Fruit fly (Drosophila melanogaster) whole organism, embryonic: ENCODE measurements around the gene CG8159.
A peak's percentile ranks its signal among the peaks of the same experiment; 100 is the strongest.

ENCODE experiments used
- ATbp ChIP-seq: fragments of 200-800 bp; sonication (Bioruptor generic); optimal IDR thresholded peaks from 2 replicates; lab custom pipeline; 2017; ENCODE audit warnings: missing biosample characterization, mild to moderate bottlenecking, missing genetic modification characterization, missing genetic modification reagents
- Awh ChIP-seq: fragments of 200-800 bp; sonication (Bioruptor generic); IDR thresholded peaks from 2 replicates; pipeline ENCODE4, ENCODE4 v1.3.6; 2022; ENCODE audit warnings: missing biosample characterization, missing genetic modification characterization
- Bteb2 ChIP-seq: fragments of 200-800 bp; sonication (Bioruptor generic); optimal IDR thresholded peaks from 2 replicates; lab custom pipeline; 2016; ENCODE audit warnings: missing biosample characterization, missing genetic modification characterization
- CG10147 ChIP-seq: fragments of 200-800 bp; sonication (Bioruptor generic); optimal IDR thresholded peaks from 2 replicates; lab custom pipeline; 2019; ENCODE audit warnings: missing biosample characterization, mild to moderate bottlenecking, missing genetic modification characterization, moderate library complexity
- CG12219 ChIP-seq: fragments of 200-800 bp; sonication (Bioruptor generic); optimal IDR thresholded peaks from 3 replicates; lab custom pipeline; 2018; ENCODE audit warnings: missing biosample characterization, mild to moderate bottlenecking, missing genetic modification characterization
- CG13123 ChIP-seq: fragments of 200-800 bp; sonication (Bioruptor generic); optimal IDR thresholded peaks from 2 replicates; lab custom pipeline; 2016; ENCODE audit warnings: missing biosample characterization, missing genetic modification characterization
- CG13624 ChIP-seq: fragments of 200-800 bp; sonication (Bioruptor generic); optimal IDR thresholded peaks from 2 replicates; lab custom pipeline; 2016; ENCODE audit warnings: missing biosample characterization, missing genetic modification characterization
- CG18764 ChIP-seq: fragments of 200-800 bp; sonication (Bioruptor generic); optimal IDR thresholded peaks from 3 replicates; lab custom pipeline; 2016; ENCODE audit warnings: missing biosample characterization, missing genetic modification characterization
- CG2199 ChIP-seq: fragments of 200-800 bp; sonication (Bioruptor generic); IDR thresholded peaks from 3 replicates; pipeline ENCODE4 v1.3.6; 2022; ENCODE audit warnings: missing biosample characterization, missing genetic modification characterization
- CG32772 ChIP-seq: fragments of 200-800 bp; sonication (Bioruptor generic); IDR thresholded peaks from 2 replicates; pipeline ENCODE4 v1.3.6; 2022; ENCODE audit warnings: missing biosample characterization, missing genetic modification characterization
- CG33557 ChIP-seq: fragments of 200-800 bp; sonication (Bioruptor generic); optimal IDR thresholded peaks from 2 replicates; lab custom pipeline; 2019; ENCODE audit warnings: missing biosample characterization, mild to moderate bottlenecking, missing genetic modification characterization, moderate library complexity
- CG3995 ChIP-seq: fragments of 200-800 bp; sonication (Bioruptor generic); optimal IDR thresholded peaks from 3 replicates; lab custom pipeline; 2016; ENCODE audit warnings: missing biosample characterization, missing genetic modification characterization
- CG4328 ChIP-seq: fragments of 200-800 bp; sonication (Bioruptor generic); optimal IDR thresholded peaks from 3 replicates; lab custom pipeline; 2017; ENCODE audit warnings: missing biosample characterization, missing genetic modification reagents, missing genetic modification characterization
- CG6765 ChIP-seq: fragments of 200-800 bp; sonication (Bioruptor generic); optimal IDR thresholded peaks from 3 replicates; lab custom pipeline; 2017; ENCODE audit warnings: missing biosample characterization, mild to moderate bottlenecking, missing genetic modification characterization
- CG6791 ChIP-seq: fragments of 200-800 bp; sonication (Bioruptor generic); IDR thresholded peaks from 3 replicates; pipeline ENCODE4 v1.3.6; 2022; ENCODE audit warnings: missing biosample characterization, missing genetic modification characterization; ENCODE audit not compliant: partially characterized antibody
- CG9932 ChIP-seq: fragments of 200-800 bp; sonication (Bioruptor generic); IDR thresholded peaks from 2 replicates; pipeline ENCODE4 v1.3.6; 2022; ENCODE audit warnings: missing biosample characterization, missing genetic modification characterization
- CoRest ChIP-seq: fragments of 200-800 bp; sonication (Bioruptor generic); optimal IDR thresholded peaks from 3 replicates; lab custom pipeline; 2018; ENCODE audit warnings: missing biosample characterization, mild to moderate bottlenecking, missing genetic modification characterization, moderate library complexity
- D ChIP-seq, 2 experiments: fragments of 200-800 bp in 1 of 2; fragments of >200 bp in 1 of 2; sonication (Bioruptor generic) in 1 of 2; optimal IDR thresholded peaks; 2 replicates in 1 of 2; 3 replicates in 1 of 2; lab custom pipeline; 2017; ENCODE audit warnings: mild to moderate bottlenecking in 1 of 2, missing biosample characterization in 1 of 2, missing genetic modification characterization in 1 of 2, missing genetic modification reagents in 1 of 2
- D19B ChIP-seq: fragments of 200-800 bp; sonication (Bioruptor generic); optimal IDR thresholded peaks from 2 replicates; lab custom pipeline; 2017; ENCODE audit warnings: missing biosample characterization, mild to moderate bottlenecking, missing genetic modification characterization
- Dip3 ChIP-seq: fragments of 200-800 bp; sonication (Bioruptor generic); optimal IDR thresholded peaks from 3 replicates; lab custom pipeline; 2016; ENCODE audit warnings: missing biosample characterization, missing genetic modification characterization
- Drgx ChIP-seq: fragments of 200-800 bp; sonication (Bioruptor generic); IDR thresholded peaks from 2 replicates; pipeline ENCODE4 v1.3.6; 2022; ENCODE audit warnings: missing biosample characterization, missing genetic modification characterization
- Eip74EF ChIP-seq, 2 experiments: fragments of 200-800 bp in 1 of 2; fragments of >200 bp in 1 of 2; sonication (Bioruptor generic) in 1 of 2; optimal IDR thresholded peaks; 2 replicates each; lab custom pipeline; 2017 to 2019; ENCODE audit warnings: missing biosample characterization in 2 of 2, missing genetic modification characterization in 2 of 2, mild to moderate bottlenecking in 1 of 2, moderate library complexity in 1 of 2
- HLH54F ChIP-seq: fragments of 200-800 bp; sonication (Bioruptor generic); optimal IDR thresholded peaks from 3 replicates; lab custom pipeline; 2016; ENCODE audit warnings: missing biosample characterization, missing genetic modification characterization
- Hr39 ChIP-seq: fragments of >200 bp; optimal IDR thresholded peaks from 2 replicates; lab custom pipeline; 2017
- Jarid2 ChIP-seq: fragments of 200-800 bp; sonication (Bioruptor generic); optimal IDR thresholded peaks from 3 replicates; lab custom pipeline; 2017; ENCODE audit warnings: mild to moderate bottlenecking, missing biosample characterization, missing genetic modification reagents, missing genetic modification characterization
- Lhr ChIP-seq: fragments of 200-800 bp; sonication (Bioruptor generic); optimal IDR thresholded peaks from 3 replicates; lab custom pipeline; 2017; ENCODE audit warnings: mild to moderate bottlenecking, missing biosample characterization, missing genetic modification reagents, missing genetic modification characterization
- NC2α ChIP-seq: fragments of 200-800 bp; sonication (Bioruptor generic); optimal IDR thresholded peaks from 2 replicates; lab custom pipeline; 2016; ENCODE audit warnings: missing biosample characterization, missing genetic modification characterization
- Oaz ChIP-seq: fragments of 200-800 bp; sonication (Bioruptor generic); IDR thresholded peaks from 2 replicates; pipeline ENCODE4 v1.3.6; 2022; ENCODE audit warnings: missing biosample characterization, missing genetic modification characterization
- Optix ChIP-seq: fragments of 200-800 bp; sonication (Bioruptor generic); IDR thresholded peaks from 3 replicates; pipeline ENCODE4 v1.3.6; 2022; ENCODE audit warnings: missing biosample characterization, missing genetic modification characterization
- Pdp1 ChIP-seq, 2 experiments: fragments of 200-800 bp; sonication (Bioruptor generic); optimal IDR thresholded peaks; 3 replicates each; lab custom pipeline; 2016; ENCODE audit warnings: missing biosample characterization in 2 of 2, missing genetic modification characterization in 2 of 2, mild to moderate bottlenecking in 1 of 2, moderate library complexity in 1 of 2
- Spps ChIP-seq: fragments of 200-800 bp; sonication (Bioruptor generic); optimal IDR thresholded peaks from 2 replicates; lab custom pipeline; 2018; ENCODE audit warnings: missing biosample characterization, mild to moderate bottlenecking, missing genetic modification characterization
- Stat92E ChIP-seq, 3 experiments: fragments of >200 bp in 2 of 3; fragments of 200-800 bp in 1 of 3; sonication (Bioruptor generic) in 1 of 3; optimal IDR thresholded peaks; 2 replicates each; lab custom pipeline; 2017 to 2019; ENCODE audit warnings: missing biosample characterization in 3 of 3, missing genetic modification characterization in 3 of 3, mild to moderate bottlenecking in 1 of 3, moderate library complexity in 1 of 3
- aop ChIP-seq: fragments of 200-800 bp; sonication (Bioruptor generic); IDR thresholded peaks from 2 replicates; pipeline ENCODE4 v1.3.6; 2022; ENCODE audit warnings: missing biosample characterization, missing genetic modification characterization
- bsh ChIP-seq, 2 experiments: fragments of 200-800 bp; sonication (Bioruptor generic); optimal IDR thresholded peaks; 2 replicates each; lab custom pipeline; 2017 to 2018; ENCODE audit warnings: mild to moderate bottlenecking in 2 of 2, missing biosample characterization in 2 of 2, missing genetic modification characterization in 2 of 2, moderate library complexity in 1 of 2
- cad ChIP-seq: fragments of >200 bp; optimal IDR thresholded peaks from 2 replicates; lab custom pipeline; 2017; ENCODE audit warnings: missing biosample characterization, missing genetic modification characterization
- exex ChIP-seq: fragments of 200-800 bp; sonication (Bioruptor generic); optimal IDR thresholded peaks from 4 replicates; lab custom pipeline; 2018; ENCODE audit warnings: missing biosample characterization, mild to moderate bottlenecking, missing genetic modification characterization, moderate library complexity
- lov ChIP-seq, 2 experiments: fragments of 200-800 bp in 1 of 2; fragments of >200 bp in 1 of 2; sonication (Bioruptor generic) in 1 of 2; IDR thresholded peaks in 1 of 2; optimal IDR thresholded peaks in 1 of 2; 2 replicates in 1 of 2; 3 replicates in 1 of 2; pipeline versions ENCODE4 v1.3.6 to Lab custom; 2017 to 2022; ENCODE audit warnings: missing biosample characterization in 1 of 2, missing genetic modification characterization in 1 of 2
- nom ChIP-seq: fragments of 200-800 bp; sonication (Bioruptor generic); optimal IDR thresholded peaks from 2 replicates; lab custom pipeline; 2017; ENCODE audit warnings: missing biosample characterization, missing genetic modification characterization, mild to moderate bottlenecking, moderate library complexity, missing genetic modification reagents
- oc ChIP-seq: fragments of 200-800 bp; sonication (Bioruptor generic); optimal IDR thresholded peaks from 2 replicates; lab custom pipeline; 2018; ENCODE audit warnings: missing biosample characterization, mild to moderate bottlenecking, missing genetic modification characterization, moderate library complexity
- onecut ChIP-seq: fragments of 200-800 bp; sonication (Bioruptor generic); IDR thresholded peaks from 2 replicates; pipeline ENCODE4 v1.3.6; 2022; ENCODE audit warnings: missing biosample characterization, missing genetic modification characterization
- org-1 ChIP-seq: fragments of 200-800 bp; sonication (Bioruptor generic); optimal IDR thresholded peaks from 2 replicates; lab custom pipeline; 2017; ENCODE audit warnings: missing biosample characterization, missing genetic modification characterization
- otp ChIP-seq: fragments of 200-800 bp; sonication (Bioruptor generic); IDR thresholded peaks from 3 replicates; pipeline ENCODE4, ENCODE4 v1.3.6; 2022; ENCODE audit warnings: missing biosample characterization, missing genetic modification characterization
- pho ChIP-seq: fragments of 200-800 bp; sonication (Bioruptor generic); optimal IDR thresholded peaks from 2 replicates; lab custom pipeline; 2016; ENCODE audit warnings: missing biosample characterization, missing genetic modification characterization
- pnt ChIP-seq: fragments of 200-800 bp; sonication (Bioruptor generic); optimal IDR thresholded peaks from 3 replicates; lab custom pipeline; 2016; ENCODE audit warnings: missing biosample characterization, missing genetic modification characterization
- psq ChIP-seq: fragments of 200-800 bp; sonication (Bioruptor generic); optimal IDR thresholded peaks from 2 replicates; lab custom pipeline; 2017; ENCODE audit warnings: missing biosample characterization, missing genetic modification characterization
- shn ChIP-seq: fragments of 200-800 bp; sonication (Bioruptor generic); optimal IDR thresholded peaks from 3 replicates; lab custom pipeline; 2016; ENCODE audit warnings: missing biosample characterization, missing genetic modification characterization
- sima ChIP-seq: fragments of 200-800 bp; sonication (Bioruptor generic); optimal IDR thresholded peaks from 2 replicates; lab custom pipeline; 2016; ENCODE audit warnings: missing biosample characterization, missing genetic modification characterization
- sisA ChIP-seq: fragments of 200-800 bp; sonication (Bioruptor generic); IDR thresholded peaks from 2 replicates; pipeline ENCODE4 v1.3.6; 2022; ENCODE audit warnings: missing biosample characterization, missing genetic modification characterization
- tio ChIP-seq: fragments of 200-800 bp; sonication (Bioruptor generic); optimal IDR thresholded peaks from 2 replicates; lab custom pipeline; 2017; ENCODE audit warnings: missing biosample characterization, missing genetic modification characterization, inconsistent platforms
- wor ChIP-seq: fragments of 200-800 bp; sonication (Bioruptor generic); IDR thresholded peaks from 2 replicates; pipeline ENCODE4 v1.3.6; 2022; ENCODE audit warnings: missing biosample characterization, missing genetic modification characterization

CG8159 gene

DNA sequence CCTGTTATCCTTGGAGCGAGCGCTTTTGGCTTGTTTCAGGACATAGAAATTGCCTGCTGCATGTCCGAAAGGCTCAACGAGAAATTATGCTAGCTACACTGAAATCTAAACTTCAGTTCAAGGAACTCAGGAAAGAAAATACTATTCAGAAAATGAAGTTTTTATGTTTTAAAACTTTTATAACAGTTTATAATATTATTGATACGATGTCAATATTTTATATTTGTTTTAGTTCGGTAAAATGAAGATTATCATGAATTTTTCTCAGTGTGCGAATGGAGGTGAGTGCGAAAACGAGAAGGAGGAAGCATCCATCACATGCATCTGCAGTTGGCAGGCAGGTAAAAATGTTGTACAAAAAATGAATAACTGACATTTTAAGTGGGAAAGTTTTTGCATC is 19.7 kb downstream of the CG8159 start (continued):
- TF ChIP-seq nom (GFP tag; lab: Kevin White, UChicago) (no peak), aop (GFP tag; lab: Robert Waterston, UW) (no peak), CG18764 (GFP tag; lab: Kevin White, UChicago) (peak; percentile 28), D19B (GFP tag; lab: Kevin White, UChicago) (no peak), Awh (GFP tag; lab: Robert Waterston, UW) (peak; percentile 45; the same call in 1 of the 2 replicates), onecut (peak; percentile 80; the same call in 1 of the 2 replicates), psq (GFP tag; lab: Kevin White, UChicago) (no peak), bsh (GFP tag; optimal IDR thresholded peaks at IDR 0.05; lab: Kevin White, UChicago) (peak in 1 of 2 experiments; percentile 75), CG33557 (no peak), Eip74EF (GFP tag; optimal IDR thresholded peaks at IDR 0.05; lab: Kevin White, UChicago) (peak in 1 of 2 experiments; percentile 19), CG10147 (peak; percentile 54), org-1 (GFP tag; lab: Kevin White, UChicago) (peak; percentile 49), Oaz (GFP tag; lab: Robert Waterston, UW) (no peak), CG4328 (GFP tag; lab: Kevin White, UChicago) (no peak), pnt (GFP tag; lab: Kevin White, UChicago) (no peak), CG6791 (no peak), D (optimal IDR thresholded peaks at IDR 0.05; lab: Kevin White, UChicago) (no peak), D (GFP tag; optimal IDR thresholded peaks at IDR 0.05; lab: Kevin White, UChicago) (peak; percentile 38), Bteb2 (GFP tag; lab: Kevin White, UChicago) (no peak), cad (GFP tag; lab: Kevin White, UChicago) (no peak), shn (GFP tag; lab: Kevin White, UChicago) (no peak), CG2199 (no peak), Pdp1 (GFP tag; optimal IDR thresholded peaks at IDR 0.05; lab: Kevin White, UChicago) (peak; percentile 22 to 31), CG13624 (GFP tag; lab: Kevin White, UChicago) (no peak), sisA (GFP tag; lab: Robert Waterston, UW) (peak; percentile 64; the same call in 1 of the 2 replicates), CG13123 (GFP tag; lab: Kevin White, UChicago) (peak; percentile 35), tio (GFP tag; lab: Kevin White, UChicago) (peak; percentile 44), Hr39 (lab: Kevin White, UChicago) (no peak), lov (optimal IDR thresholded peaks at IDR 0.05; lab: Kevin White, UChicago) (no peak), lov (GFP tag; IDR thresholded peaks at IDR 0.05; lab: Robert Waterston, UW) (no peak), ATbp (GFP tag; lab: Kevin White, UChicago) (peak; percentile 37), CG32772 (GFP tag; lab: Robert Waterston, UW) (no peak), Dip3 (GFP tag; lab: Kevin White, UChicago) (no peak), Lhr (GFP tag; lab: Kevin White, UChicago) (peak; percentile 22), CoRest (tag; lab: Kevin White, UChicago) (peak; percentile 67), Optix (GFP tag; lab: Robert Waterston, UW) (no peak), Spps (tag; lab: Kevin White, UChicago) (peak; percentile 64), oc (tag; lab: Kevin White, UChicago) (peak; percentile 38), HLH54F (no peak), NC2α (GFP tag; lab: Kevin White, UChicago) (no peak), CG9932 (GFP tag; lab: Robert Waterston, UW) (peak; percentile 36; the same call in 1 of the 2 replicates), wor (GFP tag; lab: Robert Waterston, UW) (peak; percentile 46; the same call in 1 of the 2 replicates), Jarid2 (GFP tag; lab: Kevin White, UChicago) (no peak), otp (no peak), pho (GFP tag; lab: Kevin White, UChicago) (no peak), CG6765 (GFP tag; lab: Kevin White, UChicago) (no peak), Drgx (peak; percentile 81), sima (GFP tag; lab: Kevin White, UChicago) (no peak), Stat92E (GFP tag; optimal IDR thresholded peaks at IDR 0.05; lab: Kevin White, UChicago) (no peak), CG12219 (peak; percentile 15), exex (tag; lab: Kevin White, UChicago) (no peak), CG3995 (no peak)
